Worm (Caenorhabditis elegans) whole organism, early embryonic: ENCODE measurements around the gene dyf-18.

ENCODE experiments used
- B0310.2 ChIP-seq: sonication (generic microtip); optimal IDR thresholded peaks from 2 replicates; lab custom pipeline; 2016; ENCODE audit warnings: mild to moderate bottlenecking, missing genetic modification characterization, missing compliant biosample characterization
- F13C5.2 ChIP-seq: sonication (generic microtip); optimal IDR thresholded peaks from 2 replicates; lab custom pipeline; 2017; ENCODE audit warnings: mild to moderate bottlenecking, missing genetic modification characterization, inconsistent platforms, missing compliant biosample characterization
- aly-1 ChIP-seq: sonication (generic microtip); optimal IDR thresholded peaks from 2 replicates; lab custom pipeline; 2016; ENCODE audit warnings: missing genetic modification characterization, missing compliant biosample characterization
- ama-1 ChIP-seq: fragments of 150-350 bp; optimal IDR thresholded peaks from 2 replicates; lab custom pipeline; 2014
- ceh-13 ChIP-seq: fragments of 200-800 bp; sonication (Bioruptor generic); optimal IDR thresholded peaks from 2 replicates; lab custom pipeline; 2018; ENCODE audit warnings: mild to moderate bottlenecking, missing genetic modification characterization, missing compliant biosample characterization
- ceh-36 ChIP-seq: sonication (generic microtip); optimal IDR thresholded peaks from 2 replicates; lab custom pipeline; 2016; ENCODE audit warnings: missing genetic modification characterization, inconsistent platforms, missing compliant biosample characterization
- ets-7 ChIP-seq: sonication (generic microtip); optimal IDR thresholded peaks from 2 replicates; lab custom pipeline; 2016; ENCODE audit warnings: missing genotype, missing genetic modification characterization, missing compliant biosample characterization
- flt-1 ChIP-seq: fragments of 200-800 bp; sonication (Bioruptor generic); IDR thresholded peaks from 2 replicates; pipeline ENCODE4 v1.3.6; 2022; ENCODE audit warnings: missing genetic modification characterization, missing compliant biosample characterization
- hmg-4 ChIP-seq: fragments of 200-800 bp; sonication (Bioruptor generic); optimal IDR thresholded peaks from 2 replicates; lab custom pipeline; 2018; ENCODE audit warnings: mild to moderate bottlenecking, missing genetic modification characterization, missing compliant biosample characterization
- hnd-1 ChIP-seq: sonication (generic microtip); optimal IDR thresholded peaks from 2 replicates; lab custom pipeline; 2016; ENCODE audit warnings: missing genetic modification characterization, missing compliant biosample characterization
- scrt-1 ChIP-seq: fragments of 200-800 bp; sonication (Bioruptor generic); IDR thresholded peaks from 2 replicates; pipeline ENCODE4 v1.3.6; 2022; ENCODE audit warnings: missing genetic modification characterization, missing compliant biosample characterization
- sea-1 ChIP-seq: fragments of 200-800 bp; sonication (Bioruptor generic); conservative IDR thresholded peaks from 2 replicates; pipeline ENCODE4 v1.3.6; 2022; ENCODE audit warnings: missing genetic modification characterization, missing compliant biosample characterization
- tbx-37 ChIP-seq: fragments of 200-800 bp; sonication (Bioruptor generic); conservative IDR thresholded peaks from 2 replicates; pipeline ENCODE4 v1.3.6; 2022; ENCODE audit warnings: missing genetic modification reagents, missing genetic modification characterization, missing compliant biosample characterization

Gene dyf-18

ce11 chrIV:11748852-11749251 lies 52.1 kb downstream of the dyf-18 start, which contains the start of gene T12A7.6:
Gene T12A7.6, plus strand, starts transcription at chrIV:11749220.
- TF ChIP-seq ceh-13 (no peak), scrt-1 (GFP tag; lab: Robert Waterston, UW) (no peak), aly-1 (tag; lab: Kevin White, UChicago) (no peak), flt-1 (GFP tag; lab: Robert Waterston, UW) (no peak), ceh-36 (tag; lab: Kevin White, UChicago) (no peak), hnd-1 (no peak), sea-1 (GFP tag; lab: Robert Waterston, UW) (no peak), F13C5.2 (tag; lab: Kevin White, UChicago) (no peak), tbx-37 (GFP tag; lab: Robert Waterston, UW) (no peak), ets-7 (tag; lab: Kevin White, UChicago) (no peak), ama-1 (lab: Kevin White, UChicago) (no peak), hmg-4 (GFP tag; lab: Kevin White, UChicago) (no peak), B0310.2 (tag; lab: Kevin White, UChicago) (no peak)
